Fruit fly (Drosophila melanogaster): Measurements from ENCODE around the gene Rph.

Gene Rph

dm6 chrX:10805651-10806191, 48.3 kb upstream of the Rph start (continued):
- TF ChIP-seq tna (GFP tag; IDR thresholded peaks at IDR 0.05; ENCODE audit: partially characterized antibody) (no peak), CG18599 (GFP tag; optimal IDR thresholded peaks at IDR 0.05) (peak; percentile 30), CG1602 (GFP tag; optimal IDR thresholded peaks at IDR 0.05) (no peak), repo (GFP tag; optimal IDR thresholded peaks at IDR 0.05) (no peak), nom (GFP tag; optimal IDR thresholded peaks at IDR 0.05) (peak; percentile 97), CG7928 (GFP tag; optimal IDR thresholded peaks at IDR 0.05) (no peak), gcm2 (GFP tag; optimal IDR thresholded peaks at IDR 0.05) (no peak), so (GFP tag; IDR thresholded peaks at IDR 0.05) (no peak; the same call in 2 of the 3 replicates), CG17361 (GFP tag; IDR thresholded peaks at IDR 0.05) (no peak), hbn (GFP tag; IDR thresholded peaks at IDR 0.05; ENCODE audit: partially characterized antibody) (peak; percentile 45), Kr (GFP tag; optimal IDR thresholded peaks at IDR 0.05) (no peak), CG13123 (GFP tag; optimal IDR thresholded peaks at IDR 0.05) (no peak), Doc3 (GFP tag; IDR thresholded peaks at IDR 0.05; ENCODE audit: partially characterized antibody) (peak; percentile 42; the same call in 1 of the 3 replicates), CG13287 (GFP tag; IDR thresholded peaks at IDR 0.05; ENCODE audit: partially characterized antibody) (peak; percentile 59; the same call in 1 of the 2 replicates), CG8290 (GFP tag; optimal IDR thresholded peaks at IDR 0.05) (no peak), CG8290 (tag; optimal IDR thresholded peaks at IDR 0.05) (peak in 1 of 2 experiments; percentile 6), CG34422 (GFP tag; IDR thresholded peaks at IDR 0.05) (no peak), dmrt11E (tag; optimal IDR thresholded peaks at IDR 0.05) (no peak), h (optimal IDR thresholded peaks at IDR 0.05) (no peak), sr (GFP tag; IDR thresholded peaks at IDR 0.05) (peak; percentile 85), Gsc (GFP tag; IDR thresholded peaks at IDR 0.05) (no peak), kni (GFP tag; optimal IDR thresholded peaks at IDR 0.05) (peak; percentile 64), prd (optimal IDR thresholded peaks at IDR 0.05) (no peak), prd (GFP tag; IDR thresholded peaks at IDR 0.05) (no peak), CG16813 (GFP tag; IDR thresholded peaks at IDR 0.05; ENCODE audit: partially characterized antibody) (peak; percentile 61), CG11696 (GFP tag; IDR thresholded peaks at IDR 0.05) (no peak), fd96Cb (tag; optimal IDR thresholded peaks at IDR 0.05) (no peak), CG2116 (GFP tag; optimal IDR thresholded peaks at IDR 0.05) (peak; percentile 31), psq (GFP tag; optimal IDR thresholded peaks at IDR 0.05) (peak; percentile 83), Ets97D (GFP tag; optimal IDR thresholded peaks at IDR 0.05) (peak; percentile 3), Atf6 (GFP tag; IDR thresholded peaks at IDR 0.05) (no peak), Dfd (GFP tag; optimal IDR thresholded peaks at IDR 0.05) (no peak), oc (tag; optimal IDR thresholded peaks at IDR 0.05) (no peak), Abd-B (GFP tag; optimal IDR thresholded peaks at IDR 0.05) (no peak), CG7357 (GFP tag; IDR thresholded peaks at IDR 0.05) (no peak), CG4617 (GFP tag; optimal IDR thresholded peaks at IDR 0.05; ENCODE audit: borderline replicate concordance) (no peak), zf30C (GFP tag; optimal IDR thresholded peaks at IDR 0.05) (no peak), C15 (GFP tag; IDR thresholded peaks at IDR 0.05) (no peak), Dref (GFP tag; IDR thresholded peaks at IDR 0.05) (peak; percentile 55), CG18764 (GFP tag; optimal IDR thresholded peaks at IDR 0.05) (no peak), cato (GFP tag; optimal IDR thresholded peaks at IDR 0.05; ENCODE audit: borderline replicate concordance) (no peak), sens (GFP tag) (peak; percentile 79), Xbp1 (GFP tag; optimal IDR thresholded peaks at IDR 0.05) (no peak), scrt (GFP tag; optimal IDR thresholded peaks at IDR 0.05) (no peak), Sry-δ (GFP tag; optimal IDR thresholded peaks at IDR 0.05) (peak; percentile 41), kah (GFP tag; optimal IDR thresholded peaks at IDR 0.05) (peak; percentile 46), her (GFP tag; optimal IDR thresholded peaks at IDR 0.05) (no peak), Blimp-1 (GFP tag; optimal IDR thresholded peaks at IDR 0.05) (peak; percentile 95), chinmo (GFP tag; IDR thresholded peaks at IDR 0.05; ENCODE audit: partially characterized antibody) (0 out of 4 replicates have a peak, but pooled peaks have one; percentile 32), Asciz (GFP tag; optimal IDR thresholded peaks at IDR 0.05) (no peak), maf-S (GFP tag; optimal IDR thresholded peaks at IDR 0.05) (no peak)

Data from whole organism, embryonic.